Worm (Caenorhabditis elegans): ENCODE results near the gene F26G1.10.

The F26G1.10 gene

DNA sequence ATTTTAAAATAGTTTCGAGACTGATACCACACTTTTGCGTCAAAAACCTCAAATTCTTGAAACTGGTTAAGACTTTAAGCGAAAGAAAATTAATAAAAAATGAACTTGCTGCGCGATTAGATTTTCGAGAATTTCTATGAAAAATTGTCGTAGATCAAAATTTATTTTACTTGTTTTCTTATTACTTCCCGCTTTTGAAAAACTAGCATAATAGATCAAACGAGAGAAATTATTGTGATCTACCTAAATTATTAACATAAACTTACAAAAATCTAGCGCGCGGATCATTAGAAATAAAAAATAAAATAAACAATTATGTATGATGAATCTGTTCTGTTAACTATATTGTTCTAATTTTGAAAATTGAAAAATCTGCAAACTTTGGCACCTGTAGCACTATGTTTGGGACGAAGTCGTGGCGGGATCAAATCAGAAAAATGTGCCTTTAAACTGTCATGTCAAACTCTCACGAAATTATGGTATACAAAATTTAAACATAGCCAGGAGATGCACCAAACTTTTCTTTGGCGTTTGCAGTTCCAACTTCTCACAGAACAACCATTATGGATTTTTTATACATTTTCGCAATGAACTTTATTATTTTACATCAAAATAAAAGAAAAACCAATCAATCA lies 47.3 kb upstream of the F26G1.10 start:
- TF ChIP-seq lin-40 (tag; optimal IDR thresholded peaks at IDR 0.05) (no peak), unc-130 (GFP tag; optimal IDR thresholded peaks at IDR 0.05) (peak; percentile 3), efl-1 (GFP tag; optimal IDR thresholded peaks at IDR 0.05) (peak; percentile 76), ama-1 (optimal IDR thresholded peaks at IDR 0.05) (peak; percentile 18), ama-1 (GFP tag; optimal IDR thresholded peaks at IDR 0.05) (no peak), cebp-2 (GFP tag; IDR thresholded peaks at IDR 0.05) (no peak), lin-35 (GFP tag; optimal IDR thresholded peaks at IDR 0.05) (peak in 1 of 3 experiments; percentile 12), dpl-1 (GFP tag; optimal IDR thresholded peaks at IDR 0.05) (peak; percentile 33), madf-6 (GFP tag; IDR thresholded peaks at IDR 0.05) (peak; percentile 86; the same call in 1 of the 2 replicates)

DNA sequence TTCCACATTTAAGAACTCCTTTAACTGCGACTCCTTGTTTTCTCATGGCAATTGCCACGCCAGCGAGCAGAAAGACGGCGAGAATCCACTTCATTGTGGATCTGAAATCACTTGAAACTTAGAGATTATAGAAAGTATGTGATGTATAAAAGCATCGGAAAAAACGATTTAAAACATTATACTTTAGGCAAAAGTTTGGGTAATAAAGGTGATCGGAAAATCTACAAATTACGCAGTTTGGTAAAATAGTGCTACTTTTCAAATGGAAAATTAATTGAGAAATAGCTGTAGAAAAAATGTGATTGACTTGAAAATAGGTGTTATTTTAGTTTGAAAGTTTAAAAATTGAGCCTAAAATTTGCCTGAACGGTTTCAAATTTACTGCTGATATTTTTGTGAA lies 46.4 kb upstream of the F26G1.10 start, which contains the start of gene ttr-41:
Gene ttr-41 (minus strand): TSS at position 101 of the 400 bp plus-strand sequence.
- TF ChIP-seq sdz-38 (tag; optimal IDR thresholded peaks at IDR 0.05) (no peak), athp-1 (tag; optimal IDR thresholded peaks at IDR 0.05) (no peak)

DNA sequence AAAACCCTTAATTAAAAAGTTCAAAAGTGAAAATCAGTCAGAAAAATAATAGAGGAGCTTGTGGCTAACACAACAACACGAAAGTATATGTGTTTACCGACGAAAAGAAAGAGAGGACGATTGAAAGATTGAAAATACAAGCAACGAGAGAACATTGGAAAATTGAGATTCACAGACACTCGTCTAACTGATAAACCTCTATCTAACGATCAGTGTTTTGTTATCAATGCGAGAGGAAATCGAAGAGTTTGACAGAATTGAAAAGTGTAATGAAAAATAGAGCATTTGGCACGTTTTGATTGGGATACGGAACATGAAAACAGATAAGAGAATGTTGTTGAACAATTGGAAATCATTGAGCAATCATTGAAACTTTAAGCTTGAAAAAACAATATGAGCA lies 45.5 kb upstream of the F26G1.10 start:
- TF ChIP-seq lin-40 (tag; optimal IDR thresholded peaks at IDR 0.05) (peak; percentile 27), tbp1 (GFP tag; optimal IDR thresholded peaks at IDR 0.05) (peak; percentile 19), lir-1 (GFP tag; conservative IDR thresholded peaks at IDR 0.05) (no peak), Y79H2A.3 (GFP tag; conservative IDR thresholded peaks at IDR 0.05) (no peak), pha-4 (tag; optimal IDR thresholded peaks at IDR 0.05) (peak; percentile 40), let-607 (tag; optimal IDR thresholded peaks at IDR 0.05) (peak in 1 of 2 experiments; percentile 54), F55B11.4 (tag; optimal IDR thresholded peaks at IDR 0.05; ENCODE audit: borderline replicate concordance, insufficient read depth) (no peak), attf-5 (GFP tag; optimal IDR thresholded peaks at IDR 0.05) (peak; percentile 17), F57C9.4 (tag; optimal IDR thresholded peaks at IDR 0.05) (no peak), bed-2 (GFP tag; IDR thresholded peaks at IDR 0.05) (no peak), lsl-1 (GFP tag; optimal IDR thresholded peaks at IDR 0.05) (no peak), B0019.2 (GFP tag; conservative IDR thresholded peaks at IDR 0.05) (no peak), tlf-1 (GFP tag; optimal IDR thresholded peaks at IDR 0.05) (peak; percentile 8), nhr-80 (tag; optimal IDR thresholded peaks at IDR 0.05) (peak; percentile 94), T07F8.4 (tag; optimal IDR thresholded peaks at IDR 0.05) (no peak), dpff-1 (tag; optimal IDR thresholded peaks at IDR 0.05) (no peak), ets-4 (GFP tag; optimal IDR thresholded peaks at IDR 0.05) (peak; percentile 50), hmg-1.2 (GFP tag; IDR thresholded peaks at IDR 0.05) (peak; percentile 53; the same call in 1 of the 2 replicates), unc-62 (GFP tag; optimal IDR thresholded peaks at IDR 0.05) (no peak)

DNA sequence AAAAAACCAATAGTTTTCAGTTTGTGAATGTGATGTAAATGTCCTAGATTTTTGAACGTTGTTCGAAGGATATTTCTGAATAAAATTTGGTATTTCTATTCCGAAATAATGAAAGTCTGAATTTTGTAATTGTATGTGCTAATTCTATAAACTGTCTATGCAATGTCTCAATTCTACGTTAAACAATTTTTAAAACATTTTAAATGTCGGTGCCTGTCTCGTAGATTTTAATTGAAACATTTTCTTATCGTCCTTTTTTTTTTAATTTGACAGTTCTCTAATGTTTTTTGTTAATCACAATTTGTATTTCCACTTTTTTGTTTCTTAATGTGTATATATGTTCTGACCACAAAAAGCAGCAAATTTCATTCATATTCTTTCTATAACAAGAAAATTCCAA lies 44.4 kb upstream of the F26G1.10 start, which contains the start of gene F41C3.7:
Gene F41C3.7 (plus strand): TSS at position 301 of the 400 bp plus-strand sequence.
- TF ChIP-seq nfya-2 (GFP tag; IDR thresholded peaks at IDR 0.05) (no peak), let-526 (GFP tag; IDR thresholded peaks at IDR 0.05) (no peak), nhr-179 (tag; optimal IDR thresholded peaks at IDR 0.05) (no peak), ztf-18 (tag; optimal IDR thresholded peaks at IDR 0.05) (no peak), tlf-1 (GFP tag; optimal IDR thresholded peaks at IDR 0.05) (no peak)

DNA sequence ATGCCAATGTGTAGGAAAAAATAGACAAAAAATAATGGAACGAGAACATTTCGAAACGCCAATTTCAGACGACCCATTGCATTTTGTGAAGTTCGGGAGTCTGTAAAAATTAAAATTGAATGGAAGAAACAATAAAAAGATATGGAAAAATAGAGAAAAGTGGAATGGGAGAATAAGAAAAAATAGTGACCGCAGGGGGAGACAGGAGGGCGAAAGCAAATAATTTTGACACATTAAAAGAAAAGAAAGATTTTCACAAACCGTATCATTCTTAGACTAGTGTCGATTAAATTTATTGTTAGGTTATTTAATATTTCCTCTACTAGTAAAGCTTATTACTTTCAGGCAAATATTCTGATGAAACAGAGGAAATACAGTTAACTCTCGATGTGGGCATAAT lies 40.3 kb upstream of the F26G1.10 start, which contains the start of gene F41C3.11:
Gene F41C3.11 (minus strand): TSS at position 101 of the 400 bp plus-strand sequence.
- TF ChIP-seq madf-6 (GFP tag; IDR thresholded peaks at IDR 0.05) (no peak), nfya-2 (GFP tag; IDR thresholded peaks at IDR 0.05) (no peak), egl-18 (GFP tag; IDR thresholded peaks at IDR 0.05) (no peak), akir-1 (GFP tag; optimal IDR thresholded peaks at IDR 0.05) (no peak), ceh-100 (GFP tag; IDR thresholded peaks at IDR 0.05) (no peak)
